Fruit fly (Drosophila melanogaster): Measurements from ENCODE around the gene Jon65Aii.

Gene Jon65Aii

dm6 chr3L:6074975-6075692 lies 23.0 kb downstream of the Jon65Aii start, which contains the start of the genes CG13295 and CG6610 (continued):
- TF ChIP-seq Ptx1 (GFP tag; IDR thresholded peaks at IDR 0.05) (peak; percentile 70), ab (GFP tag; optimal IDR thresholded peaks at IDR 0.05) (no peak), bbx (GFP tag; IDR thresholded peaks at IDR 0.05; ENCODE audit: partially characterized antibody) (no peak), psq (GFP tag; optimal IDR thresholded peaks at IDR 0.05) (no peak), da (GFP tag; optimal IDR thresholded peaks at IDR 0.05) (no peak), emc (GFP tag; optimal IDR thresholded peaks at IDR 0.05) (no peak), CG10366 (GFP tag; IDR thresholded peaks at IDR 0.05) (peak; percentile 11; the same call in 1 of the 2 replicates), CG31441 (GFP tag; IDR thresholded peaks at IDR 0.05) (peak; percentile 60; the same call in 1 of the 2 replicates), fd96Cb (tag; optimal IDR thresholded peaks at IDR 0.05) (peak; percentile 27), mirr (GFP tag; optimal IDR thresholded peaks at IDR 0.05) (no peak), zf30C (GFP tag; optimal IDR thresholded peaks at IDR 0.05) (no peak)

dm6 chr3L:6076429-6076828 lies 24.3 kb downstream of the Jon65Aii start, which contains the start of gene ssp6:
TSS of gene ssp6 (plus strand) at chr3L:6076722.
- TF ChIP-seq CG17361 (GFP tag; IDR thresholded peaks at IDR 0.05): no peak
- no peak for TF ChIP-seq CG6689 (GFP tag; IDR thresholded peaks at IDR 0.05)
- 0 out of 4 replicates have a peak, but pooled peaks have one; percentile 17 for TF ChIP-seq chinmo (GFP tag; IDR thresholded peaks at IDR 0.05; ENCODE audit: partially characterized antibody)
- TF ChIP-seq abd-A (tag; optimal IDR thresholded peaks at IDR 0.05): peak; percentile 75
- peak; percentile 82 for TF ChIP-seq ewg (GFP tag; optimal IDR thresholded peaks at IDR 0.05)
- TF ChIP-seq Ets65A (GFP tag): peak; percentile 56
- TF ChIP-seq kni (GFP tag; optimal IDR thresholded peaks at IDR 0.05): peak; percentile 13
- peak; percentile 39 for TF ChIP-seq Med (GFP tag)
- TF ChIP-seq scrt (GFP tag; optimal IDR thresholded peaks at IDR 0.05): peak; percentile 85
- TF ChIP-seq Dbx (GFP tag; IDR thresholded peaks at IDR 0.05): no peak
- TF ChIP-seq Deaf1 (tag; optimal IDR thresholded peaks at IDR 0.05): peak; percentile 51
- 0 out of 2 replicates have a peak, but pooled peaks have one; percentile 9 for TF ChIP-seq sob (GFP tag; IDR thresholded peaks at IDR 0.05)
- TF ChIP-seq HLH3B (GFP tag; IDR thresholded peaks at IDR 0.05): no peak
- TF ChIP-seq CG18011 (GFP tag; optimal IDR thresholded peaks at IDR 0.05): no peak

- TF ChIP-seq CG43689 (GFP tag; IDR thresholded peaks at IDR 0.05): no peak
- no peak for TF ChIP-seq zf30C (GFP tag; optimal IDR thresholded peaks at IDR 0.05)
- TF ChIP-seq CG17829 (tag; optimal IDR thresholded peaks at IDR 0.05): peak; percentile 5
- TF ChIP-seq chinmo (GFP tag; IDR thresholded peaks at IDR 0.05; ENCODE audit: partially characterized antibody): no peak
- no peak for TF ChIP-seq Asciz (GFP tag; optimal IDR thresholded peaks at IDR 0.05)
- peak in 1 of 2 experiments; percentile 20 for TF ChIP-seq insv (GFP tag; optimal IDR thresholded peaks at IDR 0.05)
- TF ChIP-seq onecut (GFP tag; IDR thresholded peaks at IDR 0.05): peak; percentile 100
- TF ChIP-seq NFAT (GFP tag; IDR thresholded peaks at IDR 0.05): 0 out of 2 replicates have a peak, but pooled peaks have one; percentile 21
- TF ChIP-seq sna (GFP tag; IDR thresholded peaks at IDR 0.05; ENCODE audit: partially characterized antibody): no peak
- no peak for TF ChIP-seq pan (optimal IDR thresholded peaks at IDR 0.05)
- peak in 1 of 2 experiments; percentile 38 for TF ChIP-seq pan (GFP tag; optimal IDR thresholded peaks at IDR 0.05 in 1 of 2, IDR thresholded peaks at IDR 0.05 in 1 of 2)
- 0 out of 2 replicates have a peak, but pooled peaks have one; percentile 11 for TF ChIP-seq Rfx (GFP tag; IDR thresholded peaks at IDR 0.05)
- no peak for TF ChIP-seq CG18764 (GFP tag; optimal IDR thresholded peaks at IDR 0.05)
- no peak for TF ChIP-seq cato (GFP tag; optimal IDR thresholded peaks at IDR 0.05; ENCODE audit: borderline replicate concordance)
- no peak for TF ChIP-seq pho (GFP tag; optimal IDR thresholded peaks at IDR 0.05)
- no peak for TF ChIP-seq tup (GFP tag; optimal IDR thresholded peaks at IDR 0.05)
- peak; percentile 35 for TF ChIP-seq fd102C (GFP tag; optimal IDR thresholded peaks at IDR 0.05)
- TF ChIP-seq chif (GFP tag; optimal IDR thresholded peaks at IDR 0.05): no peak
- TF ChIP-seq CG8290 (GFP tag; optimal IDR thresholded peaks at IDR 0.05): no peak
- TF ChIP-seq CG8290 (tag; optimal IDR thresholded peaks at IDR 0.05): peak in 1 of 2 experiments; percentile 43
- peak; percentile 18 for TF ChIP-seq CG13775 (GFP tag; optimal IDR thresholded peaks at IDR 0.05)
- TF ChIP-seq stwl (tag; optimal IDR thresholded peaks at IDR 0.05): peak; percentile 28
- TF ChIP-seq CG10979 (tag; optimal IDR thresholded peaks at IDR 0.05): peak; percentile 16
- peak; percentile 29 for TF ChIP-seq CG10431 (GFP tag; optimal IDR thresholded peaks at IDR 0.05)
Observed at dm6 chr3L:6082561-6082960, 30.4 kb downstream of the Jon65Aii start, which contains the start of gene CG13293. TSS of gene CG13293 (plus strand) at chr3L:6082883.

All from whole organism, embryonic.